Worm (Caenorhabditis elegans): ENCODE measurements around the gene ZK899.2.

Gene ZK899.2

DNA sequence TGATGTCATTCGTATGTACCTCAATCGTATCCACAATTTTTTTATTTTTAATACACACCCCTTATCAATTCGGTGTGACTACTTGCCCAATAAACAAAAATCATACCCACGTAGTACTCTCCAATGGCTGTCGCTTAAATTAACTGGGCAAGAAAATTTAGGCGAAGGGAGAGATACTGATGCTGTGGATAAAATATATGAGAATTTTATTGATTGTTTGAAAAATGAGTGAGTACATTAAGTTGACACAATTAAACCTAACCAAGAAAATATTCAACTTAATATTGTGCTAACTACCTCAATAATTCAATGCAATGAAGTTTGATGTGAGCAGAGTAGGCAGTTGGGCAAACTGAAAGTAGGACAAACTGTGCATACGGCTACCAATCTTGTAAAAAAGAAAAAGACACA is 13.9 kb upstream of the ZK899.2 start:
- TF ChIP-seq sdz-12 (GFP tag; optimal IDR thresholded peaks at IDR 0.05): peak; percentile 1
- TF ChIP-seq nhr-11 (tag; optimal IDR thresholded peaks at IDR 0.05): peak; percentile 99
- TF ChIP-seq arid-1 (GFP tag; conservative IDR thresholded peaks at IDR 0.05): peak; percentile 90
- peak; percentile 98 for TF ChIP-seq tra-1 (GFP tag; IDR thresholded peaks at IDR 0.05)
- peak; percentile 96 for TF ChIP-seq mdl-1 (tag; optimal IDR thresholded peaks at IDR 0.05)
- TF ChIP-seq nhr-41 (GFP tag; IDR thresholded peaks at IDR 0.05): peak; percentile 75
- TF ChIP-seq F37D6.2 (tag; optimal IDR thresholded peaks at IDR 0.05): peak; percentile 99
- peak; percentile 99 for TF ChIP-seq fkh-10 (GFP tag; optimal IDR thresholded peaks at IDR 0.05)
- peak; percentile 75 to 95 for TF ChIP-seq madf-5 (GFP tag; IDR thresholded peaks at IDR 0.05)
- TF ChIP-seq D1046.2 (GFP tag; IDR thresholded peaks at IDR 0.05): peak; percentile 94
- TF ChIP-seq fos-1 (tag; optimal IDR thresholded peaks at IDR 0.05): peak; percentile 92
- TF ChIP-seq lim-7 (GFP tag; IDR thresholded peaks at IDR 0.05): peak; percentile 41; the same call in 1 of the 2 replicates
- TF ChIP-seq lin-1 (GFP tag; IDR thresholded peaks at IDR 0.05): peak; percentile 93
- peak; percentile 92 for TF ChIP-seq ceh-32 (tag; optimal IDR thresholded peaks at IDR 0.05; ENCODE audit: poor library complexity)
- TF ChIP-seq lin-39 (tag; optimal IDR thresholded peaks at IDR 0.05): peak; percentile 95
- peak; percentile 100 for TF ChIP-seq T26A8.4 (GFP tag; IDR thresholded peaks at IDR 0.05)
- peak; percentile 98 for TF ChIP-seq nhr-48 (tag; optimal IDR thresholded peaks at IDR 0.05)
- TF ChIP-seq daf-19 (GFP tag; conservative IDR thresholded peaks at IDR 0.05): peak; percentile 98
- TF ChIP-seq zip-11 (GFP tag; IDR thresholded peaks at IDR 0.05): 0 out of 2 replicates have a peak, but pooled peaks have one; percentile 44
- peak; percentile 98 for TF ChIP-seq lin-13 (GFP tag; optimal IDR thresholded peaks at IDR 0.05)
- TF ChIP-seq set-16 (GFP tag; IDR thresholded peaks at IDR 0.05): no peak
- TF ChIP-seq mxl-3 (GFP tag; optimal IDR thresholded peaks at IDR 0.05): peak; percentile 95
- peak; percentile 95 for TF ChIP-seq nhr-28 (tag; optimal IDR thresholded peaks at IDR 0.05)
- TF ChIP-seq daf-16 (GFP tag; optimal IDR thresholded peaks at IDR 0.05): peak; percentile 98 to 99
- TF ChIP-seq daf-16 (tag; optimal IDR thresholded peaks at IDR 0.05): peak; percentile 99
- peak; percentile 89 for TF ChIP-seq zfp-2 (tag; optimal IDR thresholded peaks at IDR 0.05)
- no peak for TF ChIP-seq R02D3.7 (tag; optimal IDR thresholded peaks at IDR 0.05)
- peak; percentile 98 for TF ChIP-seq vab-7 (GFP tag; IDR thresholded peaks at IDR 0.05)
- TF ChIP-seq Y5F2A.4 (GFP tag; optimal IDR thresholded peaks at IDR 0.05): peak; percentile 95
- peak; percentile 5 for TF ChIP-seq lin-15B (tag; optimal IDR thresholded peaks at IDR 0.05)
- peak; percentile 66; the same call in 1 of the 2 replicates for TF ChIP-seq dmd-8 (GFP tag; IDR thresholded peaks at IDR 0.05)
- no peak for TF ChIP-seq F44E2.7 (GFP tag; IDR thresholded peaks at IDR 0.05)
- TF ChIP-seq dmd-6 (GFP tag; IDR thresholded peaks at IDR 0.05): peak; percentile 97
- peak; percentile 96 for TF ChIP-seq ces-1 (GFP tag; optimal IDR thresholded peaks at IDR 0.05)
- peak; percentile 92; the same call in 1 of the 2 replicates for TF ChIP-seq tag-97 (GFP tag; IDR thresholded peaks at IDR 0.05)
- TF ChIP-seq ceh-28 (tag; optimal IDR thresholded peaks at IDR 0.05): peak; percentile 97
- TF ChIP-seq spr-3 (GFP tag; optimal IDR thresholded peaks at IDR 0.05): peak; percentile 97
- TF ChIP-seq ceh-82 (tag; optimal IDR thresholded peaks at IDR 0.05): peak; percentile 82
- peak; percentile 99 for TF ChIP-seq rbr-2 (tag; optimal IDR thresholded peaks at IDR 0.05)
- peak; percentile 96 for TF ChIP-seq lin-29 (GFP tag; IDR thresholded peaks at IDR 0.05)
- 0 out of 2 replicates have a peak, but pooled peaks have one; percentile 76 for TF ChIP-seq daf-8 (GFP tag; IDR thresholded peaks at IDR 0.05)
- TF ChIP-seq nhr-6 (tag; optimal IDR thresholded peaks at IDR 0.05): peak; percentile 94
- TF ChIP-seq F10B5.3 (tag; optimal IDR thresholded peaks at IDR 0.05): peak; percentile 96
- peak; percentile 80 for TF ChIP-seq ztf-11 (tag; optimal IDR thresholded peaks at IDR 0.05)
- peak; percentile 91 for TF ChIP-seq nhr-237 (tag; optimal IDR thresholded peaks at IDR 0.05)
- peak; percentile 73 for TF ChIP-seq egl-27 (tag; optimal IDR thresholded peaks at IDR 0.05)
- peak; percentile 99 for TF ChIP-seq nhr-42 (GFP tag; IDR thresholded peaks at IDR 0.05)
- TF ChIP-seq unc-62 (GFP tag; optimal IDR thresholded peaks at IDR 0.05 in 1 of 2): peak; percentile 83 to 99
- peak; percentile 87 for TF ChIP-seq unc-62 (tag; optimal IDR thresholded peaks at IDR 0.05)
- TF ChIP-seq lir-3 (tag; optimal IDR thresholded peaks at IDR 0.05): peak; percentile 95
- TF ChIP-seq T20F7.1 (GFP tag; optimal IDR thresholded peaks at IDR 0.05): peak; percentile 93
- no peak for TF ChIP-seq F49E8.2 (tag; optimal IDR thresholded peaks at IDR 0.05; ENCODE audit: borderline replicate concordance)

All from whole organism, L4 larva.